Fruit fly (Drosophila melanogaster) whole organism, embryonic: ENCODE data around the gene Rbp1-like.

Experiments used
- Ada2b ChIP-seq: fragments of 200-800 bp; sonication (Bioruptor generic); IDR thresholded peaks from 2 replicates; pipeline ENCODE4 v1.3.6; 2022; ENCODE audit warnings: missing biosample characterization, missing genetic modification characterization
- Adf1 ChIP-seq: fragments of 200-800 bp; sonication (Bioruptor generic); IDR thresholded peaks from 2 replicates; pipeline ENCODE4 v1.3.6; 2022; ENCODE audit warnings: missing biosample characterization, missing genetic modification characterization
- B-H2 ChIP-seq: fragments of 200-800 bp; sonication (Bioruptor generic); optimal IDR thresholded peaks from 2 replicates; lab custom pipeline; 2018; ENCODE audit warnings: missing biosample characterization, mild to moderate bottlenecking, missing genetic modification characterization
- CG11696 ChIP-seq: fragments of 200-800 bp; sonication (Bioruptor generic); IDR thresholded peaks from 2 replicates; pipeline ENCODE4 v1.3.6; 2022; ENCODE audit warnings: missing biosample characterization, missing genetic modification characterization
- CG12391 ChIP-seq: fragments of 200-800 bp; sonication (Bioruptor generic); optimal IDR thresholded peaks from 3 replicates; lab custom pipeline; 2018; ENCODE audit warnings: missing biosample characterization, mild to moderate bottlenecking, missing genetic modification characterization, moderate library complexity
- CG12942 ChIP-seq: fragments of 200-800 bp; sonication (Bioruptor generic); optimal IDR thresholded peaks from 3 replicates; lab custom pipeline; 2016; ENCODE audit warnings: missing biosample characterization, missing genetic modification characterization
- CG14667 ChIP-seq: fragments of 200-800 bp; sonication (Bioruptor generic); IDR thresholded peaks from 2 replicates; pipeline ENCODE4 v1.3.6; 2022; ENCODE audit warnings: missing biosample characterization, missing genetic modification characterization
- CG17328 ChIP-seq: fragments of 200-800 bp; sonication (Bioruptor generic); IDR thresholded peaks from 2 replicates; pipeline ENCODE4 v1.3.6; 2022; ENCODE audit warnings: missing biosample characterization, missing genetic modification characterization
- CG17359 ChIP-seq: fragments of 200-800 bp; sonication (Bioruptor generic); optimal IDR thresholded peaks from 3 replicates; lab custom pipeline; 2018; ENCODE audit warnings: missing biosample characterization, mild to moderate bottlenecking, missing genetic modification characterization, moderate library complexity
- CG1792 ChIP-seq: fragments of 200-800 bp; sonication (Bioruptor generic); optimal IDR thresholded peaks from 2 replicates; lab custom pipeline; 2016; ENCODE audit warnings: missing biosample characterization, missing genetic modification characterization
- CG18011 ChIP-seq: fragments of 200-800 bp; sonication (Bioruptor generic); optimal IDR thresholded peaks from 2 replicates; lab custom pipeline; 2017; ENCODE audit warnings: missing biosample characterization, missing genetic modification characterization, mild to moderate bottlenecking, moderate library complexity, missing genotype
- CG2202 ChIP-seq: fragments of 200-800 bp; sonication (Bioruptor generic); optimal IDR thresholded peaks from 2 replicates; lab custom pipeline; 2018; ENCODE audit warnings: missing biosample characterization, mild to moderate bottlenecking, missing genetic modification characterization
- CG3065 ChIP-seq: fragments of 200-800 bp; sonication (Bioruptor generic); optimal IDR thresholded peaks from 2 replicates; lab custom pipeline; 2016; ENCODE audit warnings: missing biosample characterization, missing genetic modification characterization
- CG31224 ChIP-seq: fragments of 200-800 bp; sonication (Bioruptor generic); IDR thresholded peaks from 2 replicates; pipeline ENCODE4 v1.3.6; 2022; ENCODE audit warnings: missing biosample characterization, missing genetic modification characterization
- CG31388 ChIP-seq: fragments of 200-800 bp; sonication (Bioruptor generic); optimal IDR thresholded peaks from 2 replicates; lab custom pipeline; 2016; ENCODE audit warnings: missing biosample characterization, missing genetic modification characterization
- CG31441 ChIP-seq: fragments of 200-800 bp; sonication (Bioruptor generic); IDR thresholded peaks from 2 replicates; pipeline ENCODE4 v1.3.6; 2022; ENCODE audit warnings: missing biosample characterization, missing genetic modification characterization
- CG6683 ChIP-seq: fragments of 200-800 bp; sonication (Bioruptor generic); optimal IDR thresholded peaks from 2 replicates; lab custom pipeline; 2017; ENCODE audit warnings: missing biosample characterization, mild to moderate bottlenecking, missing genetic modification characterization, missing genetic modification reagents
- CG8359 ChIP-seq: fragments of 200-800 bp; sonication (Bioruptor generic); optimal IDR thresholded peaks from 2 replicates; lab custom pipeline; 2017; ENCODE audit warnings: missing biosample characterization, mild to moderate bottlenecking, missing genetic modification characterization, borderline replicate concordance
- CTCF ChIP-seq: fragments of 200-800 bp; sonication (Bioruptor generic); optimal IDR thresholded peaks from 2 replicates; lab custom pipeline; 2017; ENCODE audit warnings: missing biosample characterization, mild to moderate bottlenecking, missing genetic modification characterization, moderate library complexity
- D19B ChIP-seq: fragments of 200-800 bp; sonication (Bioruptor generic); optimal IDR thresholded peaks from 2 replicates; lab custom pipeline; 2017; ENCODE audit warnings: missing biosample characterization, mild to moderate bottlenecking, missing genetic modification characterization
- Deaf1 ChIP-seq: fragments of 200-800 bp; optimal IDR thresholded peaks from 3 replicates; lab custom pipeline; 2019; ENCODE audit warnings: missing biosample characterization, mild to moderate bottlenecking, missing genetic modification characterization, moderate library complexity
- Dek ChIP-seq: fragments of 200-800 bp; sonication (Bioruptor generic); optimal IDR thresholded peaks from 3 replicates; lab custom pipeline; 2019; ENCODE audit warnings: missing biosample characterization, mild to moderate bottlenecking, missing genetic modification characterization, moderate library complexity
- Ets65A ChIP-seq: fragments of 200-800 bp; sonication (Bioruptor generic); peaks from one replicate; lab custom pipeline; 2016; ENCODE audit warnings: missing biosample characterization, missing genetic modification characterization
- H15 ChIP-seq: fragments of 200-800 bp; sonication (Bioruptor generic); IDR thresholded peaks from 3 replicates; pipeline ENCODE4 v1.3.6; 2022; ENCODE audit warnings: missing biosample characterization, missing genetic modification characterization
- MTF-1 ChIP-seq: fragments of 200-800 bp; sonication (Bioruptor generic); optimal IDR thresholded peaks from 2 replicates; lab custom pipeline; 2018; ENCODE audit warnings: missing biosample characterization, mild to moderate bottlenecking, missing genetic modification characterization, borderline replicate concordance
- Max ChIP-seq: fragments of 200-800 bp; sonication (Bioruptor generic); optimal IDR thresholded peaks from 2 replicates; lab custom pipeline; 2016; ENCODE audit warnings: missing biosample characterization, mild to moderate bottlenecking, missing genetic modification characterization
- NC2α ChIP-seq: fragments of 200-800 bp; sonication (Bioruptor generic); optimal IDR thresholded peaks from 2 replicates; lab custom pipeline; 2016; ENCODE audit warnings: missing biosample characterization, missing genetic modification characterization
- NfI ChIP-seq: fragments of 200-800 bp; sonication (Bioruptor generic); optimal IDR thresholded peaks from 3 replicates; lab custom pipeline; 2018; ENCODE audit warnings: missing biosample characterization, mild to moderate bottlenecking, missing genetic modification characterization, moderate library complexity
- Ravus ChIP-seq: fragments of 200-800 bp; sonication (Bioruptor generic); IDR thresholded peaks from 2 replicates; pipeline ENCODE4 v1.3.6; 2022; ENCODE audit warnings: missing biosample characterization, missing genetic modification characterization
- Trl ChIP-seq, 3 experiments: fragments of >200 bp in 2 of 3; fragments of 200-800 bp in 1 of 3; sonication (Bioruptor generic) in 1 of 3; optimal IDR thresholded peaks; 2 replicates in 1 of 3; 3 replicates in 2 of 3; lab custom pipeline; 2016 to 2017; ENCODE audit warnings: missing biosample characterization in 1 of 3, missing genetic modification characterization in 1 of 3
- ara ChIP-seq: fragments of 200-800 bp; sonication (Bioruptor generic); IDR thresholded peaks from 2 replicates; pipeline ENCODE4 v1.3.6; 2022; ENCODE audit warnings: missing biosample characterization, missing genetic modification characterization
- ase ChIP-seq: fragments of 200-800 bp; sonication (Bioruptor generic); IDR thresholded peaks from 3 replicates; pipeline ENCODE4 v1.3.6; 2022; ENCODE audit warnings: missing biosample characterization, missing genetic modification characterization
- az2 ChIP-seq: fragments of 200-800 bp; sonication (Bioruptor generic); optimal IDR thresholded peaks from 3 replicates; lab custom pipeline; 2016; ENCODE audit warnings: missing biosample characterization, missing genetic modification characterization
- btn ChIP-seq: fragments of 200-800 bp; sonication (Bioruptor generic); optimal IDR thresholded peaks from 2 replicates; lab custom pipeline; 2016; ENCODE audit warnings: missing biosample characterization, missing genetic modification characterization
- crp ChIP-seq, 2 experiments: fragments of 200-800 bp; sonication (Bioruptor generic); optimal IDR thresholded peaks; 2 replicates in 1 of 2; 3 replicates in 1 of 2; lab custom pipeline; 2017; ENCODE audit warnings: missing biosample characterization in 2 of 2, missing genetic modification characterization in 2 of 2, mild to moderate bottlenecking in 1 of 2, moderate library complexity in 1 of 2
- cwo ChIP-seq: fragments of 200-800 bp; sonication (Bioruptor generic); optimal IDR thresholded peaks from 3 replicates; lab custom pipeline; 2017; ENCODE audit warnings: missing biosample characterization, missing genetic modification characterization, mild to moderate bottlenecking, moderate library complexity, missing genetic modification reagents
- dimm ChIP-seq: fragments of 200-800 bp; sonication (Bioruptor generic); IDR thresholded peaks from 2 replicates; pipeline ENCODE4 v1.3.6; 2022; ENCODE audit warnings: missing biosample characterization, missing genetic modification characterization
- emc ChIP-seq: fragments of 200-800 bp; sonication (Bioruptor generic); optimal IDR thresholded peaks from 2 replicates; lab custom pipeline; 2016; ENCODE audit warnings: missing biosample characterization, missing genetic modification characterization
- fd96Cb ChIP-seq: fragments of 200-800 bp; sonication (Bioruptor generic); optimal IDR thresholded peaks from 2 replicates; lab custom pipeline; 2018; ENCODE audit warnings: missing biosample characterization, mild to moderate bottlenecking, missing genetic modification characterization, moderate library complexity
- h ChIP-seq: fragments of >200 bp; optimal IDR thresholded peaks from 2 replicates; lab custom pipeline; 2017
- jumu ChIP-seq: fragments of 200-800 bp; sonication (Bioruptor generic); optimal IDR thresholded peaks from 3 replicates; lab custom pipeline; 2016; ENCODE audit warnings: missing biosample characterization, missing genetic modification characterization
- lola ChIP-seq, 3 experiments: fragments of >200 bp in 2 of 3; fragments of 200-800 bp in 1 of 3; sonication (Bioruptor generic) in 1 of 3; optimal IDR thresholded peaks; 2 replicates each; lab custom pipeline; 2017 to 2019; ENCODE audit warnings: missing biosample characterization in 3 of 3, missing genetic modification characterization in 3 of 3, mild to moderate bottlenecking in 1 of 3, moderate library complexity in 1 of 3
- luna ChIP-seq: fragments of 200-800 bp; sonication (Bioruptor generic); optimal IDR thresholded peaks from 2 replicates; lab custom pipeline; 2016; ENCODE audit warnings: missing biosample characterization, missing genetic modification characterization
- maf-S ChIP-seq: fragments of 200-800 bp; sonication (Bioruptor generic); optimal IDR thresholded peaks from 2 replicates; lab custom pipeline; 2016; ENCODE audit warnings: missing biosample characterization, missing genetic modification characterization
- pho ChIP-seq: fragments of 200-800 bp; sonication (Bioruptor generic); optimal IDR thresholded peaks from 2 replicates; lab custom pipeline; 2016; ENCODE audit warnings: missing biosample characterization, missing genetic modification characterization
- rib ChIP-seq: fragments of 200-800 bp; sonication (Bioruptor generic); IDR thresholded peaks from 2 replicates; pipeline ENCODE4 v1.3.6; 2022; ENCODE audit warnings: missing biosample characterization, missing genetic modification characterization
- slbo ChIP-seq: fragments of 200-800 bp; sonication (Bioruptor generic); IDR thresholded peaks from 2 replicates; pipeline ENCODE4 v1.3.6; 2022; ENCODE audit warnings: missing biosample characterization, missing genetic modification characterization
- toy ChIP-seq: fragments of 200-800 bp; sonication (Bioruptor generic); IDR thresholded peaks from 2 replicates; pipeline ENCODE4 v1.3.6; 2022; ENCODE audit warnings: missing biosample characterization, missing genetic modification characterization
- unpg ChIP-seq: fragments of 200-800 bp; sonication (Bioruptor generic); optimal IDR thresholded peaks from 3 replicates; lab custom pipeline; 2018; ENCODE audit warnings: missing biosample characterization, mild to moderate bottlenecking, missing genetic modification characterization, moderate library complexity
- zfh2 ChIP-seq: fragments of 200-800 bp; sonication (Bioruptor generic); optimal IDR thresholded peaks from 2 replicates; lab custom pipeline; 2016; ENCODE audit warnings: missing biosample characterization, missing genetic modification characterization

The Rbp1-like gene

DNA sequence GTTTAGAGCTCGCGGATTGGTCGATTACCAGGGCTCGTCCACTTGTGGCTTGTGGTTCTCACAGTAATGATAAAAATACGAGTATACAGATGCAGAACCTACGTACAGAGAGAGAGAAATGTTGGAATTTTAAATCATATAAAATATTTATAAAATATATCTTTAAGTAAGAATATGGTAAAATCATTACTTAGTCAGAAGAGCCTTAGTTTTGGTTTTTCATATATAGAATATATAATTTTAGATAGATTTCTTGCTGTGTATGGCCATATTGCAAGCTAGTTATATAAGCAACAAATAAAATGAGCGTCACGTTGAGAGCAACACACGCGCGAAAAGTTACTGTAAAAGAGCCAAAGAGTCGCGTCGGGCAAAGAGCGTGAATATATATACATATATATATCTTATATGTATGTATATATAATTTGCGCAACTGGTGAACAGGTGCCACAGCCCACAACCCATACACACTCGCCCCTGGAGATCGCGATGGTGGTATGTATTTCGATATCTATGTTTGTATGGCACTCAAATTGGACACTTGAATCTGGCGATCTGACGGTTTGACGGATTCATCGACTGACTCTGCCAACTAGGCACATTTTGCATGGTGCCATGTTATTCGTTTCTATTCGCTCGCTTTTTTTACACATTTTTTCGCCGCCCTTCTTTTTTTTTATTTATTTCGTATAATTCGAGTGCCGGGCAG, 5.9 kb upstream of the Rbp1-like start (continued):
- TF ChIP-seq jumu (GFP tag; lab: Kevin White, UChicago) (no peak), CG12942 (peak; percentile 13), CG14667 (GFP tag; lab: Robert Waterston, UW) (peak; percentile 29; the same call in 1 of the 2 replicates), Ets65A (GFP tag; lab: Kevin White, UChicago) (no peak), pho (no peak), ara (0 out of 2 replicates have a peak, but pooled peaks have one; percentile 11), MTF-1 (GFP tag; lab: Kevin White, UChicago) (no peak), CG31388 (GFP tag; lab: Kevin White, UChicago) (no peak), CG12391 (tag; lab: Kevin White, UChicago) (peak; percentile 69), B-H2 (peak; percentile 31), CG6683 (GFP tag; lab: Kevin White, UChicago) (peak; percentile 49), D19B (GFP tag; lab: Kevin White, UChicago) (peak; percentile 36), CG8359 (no peak), emc (GFP tag; lab: Kevin White, UChicago) (no peak), Ravus (GFP tag; lab: Robert Waterston, UW) (peak; percentile 50), H15 (GFP tag; lab: Robert Waterston, UW) (no peak), az2 (GFP tag; lab: Kevin White, UChicago) (no peak), Adf1 (peak; percentile 44), CG3065 (no peak), CTCF (GFP tag; lab: Kevin White, UChicago) (no peak), Deaf1 (tag; lab: Kevin White, UChicago) (peak; percentile 49), CG17328 (GFP tag; lab: Robert Waterston, UW) (0 out of 2 replicates have a peak, but pooled peaks have one; percentile 28), toy (GFP tag; lab: Robert Waterston, UW) (peak; percentile 62; the same call in 1 of the 2 replicates), Ada2b (GFP tag; lab: Robert Waterston, UW) (peak; percentile 68), dimm (GFP tag; lab: Robert Waterston, UW) (no peak), cwo (GFP tag; lab: Kevin White, UChicago) (peak; percentile 65), Max (no peak), CG1792 (GFP tag; lab: Kevin White, UChicago) (no peak), CG31224 (peak; percentile 75), NfI (GFP tag; lab: Kevin White, UChicago) (peak; percentile 24), CG31441 (GFP tag; lab: Robert Waterston, UW) (peak; percentile 58), unpg (GFP tag; lab: Kevin White, UChicago) (peak; percentile 70), lola (GFP tag; optimal IDR thresholded peaks at IDR 0.05; lab: Kevin White, UChicago) (no peak), h (lab: Kevin White, UChicago) (no peak), maf-S (GFP tag; lab: Kevin White, UChicago) (no peak), CG18011 (GFP tag; lab: Kevin White, UChicago) (no peak), CG17359 (tag; lab: Kevin White, UChicago) (peak; percentile 67), ase (GFP tag; lab: Robert Waterston, UW) (peak; percentile 45; the same call in 2 of the 3 replicates), fd96Cb (tag; lab: Kevin White, UChicago) (peak; percentile 5), btn (GFP tag; lab: Kevin White, UChicago) (no peak), CG2202 (tag; lab: Kevin White, UChicago) (no peak), crp (GFP tag; optimal IDR thresholded peaks at IDR 0.05; lab: Kevin White, UChicago) (no peak), Dek (tag; lab: Kevin White, UChicago) (peak; percentile 85), zfh2 (GFP tag; lab: Kevin White, UChicago) (no peak), Trl (optimal IDR thresholded peaks at IDR 0.05; lab: Kevin White, UChicago) (peak in 1 of 2 experiments; percentile 10), Trl (GFP tag; optimal IDR thresholded peaks at IDR 0.05; lab: Kevin White, UChicago) (no peak), luna (GFP tag; lab: Kevin White, UChicago) (no peak), slbo (peak; percentile 87), rib (GFP tag; lab: Robert Waterston, UW) (peak; percentile 64; the same call in 1 of the 2 replicates), NC2α (no peak), CG11696 (0 out of 2 replicates have a peak, but pooled peaks have one; percentile 45)
